Fruit fly (Drosophila melanogaster): Measurements from ENCODE around the gene GATAe.
A peak's percentile ranks its signal among the peaks of the same experiment; 100 is the strongest.

Gene GATAe

dm6 chr3R:15983541-15984229 is 25.2 kb upstream of the GATAe start (continued):
- TF ChIP-seq sc (optimal IDR thresholded peaks at IDR 0.05) (no peak), sc (GFP tag; optimal IDR thresholded peaks at IDR 0.05) (peak; percentile 16), pum (GFP tag; optimal IDR thresholded peaks at IDR 0.05) (no peak), Spps (tag; optimal IDR thresholded peaks at IDR 0.05) (peak; percentile 7), en (GFP tag; optimal IDR thresholded peaks at IDR 0.05) (no peak), CG31365 (tag; optimal IDR thresholded peaks at IDR 0.05) (no peak), Sry-β (GFP tag; optimal IDR thresholded peaks at IDR 0.05) (peak; percentile 4), ranshi (GFP tag; IDR thresholded peaks at IDR 0.05) (no peak), nerfin-2 (GFP tag; IDR thresholded peaks at IDR 0.05; ENCODE audit: partially characterized antibody) (no peak), CG9932 (GFP tag; IDR thresholded peaks at IDR 0.05) (no peak), CG13424 (tag; optimal IDR thresholded peaks at IDR 0.05) (peak; percentile 48), MESR4 (GFP tag; optimal IDR thresholded peaks at IDR 0.05) (no peak), dimm (GFP tag; IDR thresholded peaks at IDR 0.05) (no peak), CG3065 (GFP tag; optimal IDR thresholded peaks at IDR 0.05) (no peak), CG10267 (tag; optimal IDR thresholded peaks at IDR 0.05) (peak; percentile 35), ab (GFP tag; optimal IDR thresholded peaks at IDR 0.05) (no peak), CG4360 (GFP tag; IDR thresholded peaks at IDR 0.05) (0 out of 2 replicates have a peak, but pooled peaks have one; percentile 15), sug (tag; optimal IDR thresholded peaks at IDR 0.05) (peak; percentile 45), Atf3 (GFP tag; optimal IDR thresholded peaks at IDR 0.05) (no peak), Doc2 (GFP tag; IDR thresholded peaks at IDR 0.05) (no peak), CG12236 (GFP tag; optimal IDR thresholded peaks at IDR 0.05) (peak; percentile 40), Rx (GFP tag; IDR thresholded peaks at IDR 0.05) (no peak), Mes4 (GFP tag; optimal IDR thresholded peaks at IDR 0.05) (peak; percentile 7), vvl (GFP tag; IDR thresholded peaks at IDR 0.05) (peak; percentile 26; the same call in 1 of the 2 replicates), Dbx (GFP tag; IDR thresholded peaks at IDR 0.05) (no peak), fd96Cb (tag; optimal IDR thresholded peaks at IDR 0.05) (peak; percentile 3), nerfin-1 (tag; optimal IDR thresholded peaks at IDR 0.05) (peak; percentile 24), CG17568 (GFP tag; optimal IDR thresholded peaks at IDR 0.05) (peak; percentile 69), wek (GFP tag; optimal IDR thresholded peaks at IDR 0.05) (peak; percentile 53), Hr78 (GFP tag; optimal IDR thresholded peaks at IDR 0.05) (peak in 1 of 2 experiments; percentile 68), stc (GFP tag; IDR thresholded peaks at IDR 0.05) (no peak; the same call in 1 of the 2 replicates), ac (GFP tag; optimal IDR thresholded peaks at IDR 0.05) (peak; percentile 56), CG7786 (GFP tag; optimal IDR thresholded peaks at IDR 0.05) (no peak), CG15601 (tag; optimal IDR thresholded peaks at IDR 0.05) (peak; percentile 74), Antp (GFP tag; optimal IDR thresholded peaks at IDR 0.05) (no peak), vnd (GFP tag; IDR thresholded peaks at IDR 0.05; ENCODE audit: partially characterized antibody) (no peak), CG8290 (GFP tag; optimal IDR thresholded peaks at IDR 0.05) (no peak), CG8290 (tag; optimal IDR thresholded peaks at IDR 0.05) (peak; percentile 26 to 43), CG31441 (GFP tag; IDR thresholded peaks at IDR 0.05) (peak; percentile 53; the same call in 1 of the 2 replicates), p53 (GFP tag; optimal IDR thresholded peaks at IDR 0.05) (no peak), GATAe (GFP tag; conservative IDR thresholded peaks at IDR 0.05) (no peak), CG12219 (GFP tag; optimal IDR thresholded peaks at IDR 0.05) (peak; percentile 19), dan (GFP tag; IDR thresholded peaks at IDR 0.05) (no peak), Drgx (GFP tag; IDR thresholded peaks at IDR 0.05) (no peak), tgo (GFP tag; IDR thresholded peaks at IDR 0.05) (no peak), CG10979 (tag; optimal IDR thresholded peaks at IDR 0.05) (peak; percentile 44), CG11398 (GFP tag; optimal IDR thresholded peaks at IDR 0.05) (peak; percentile 10), bowl (GFP tag; IDR thresholded peaks at IDR 0.05) (no peak), abd-A (tag; optimal IDR thresholded peaks at IDR 0.05) (no peak), CG1529 (GFP tag; optimal IDR thresholded peaks at IDR 0.05) (peak; percentile 37), sqz (GFP tag; optimal IDR thresholded peaks at IDR 0.05) (no peak)

Measured in whole organism, embryonic.